Fruit fly (Drosophila melanogaster): ENCODE data around the gene vig2.

- TF ChIP-seq usp (GFP tag; optimal IDR thresholded peaks at IDR 0.05) (no peak), pan (optimal IDR thresholded peaks at IDR 0.05) (no peak), Abd-B (GFP tag; optimal IDR thresholded peaks at IDR 0.05) (no peak), Dfd (GFP tag; optimal IDR thresholded peaks at IDR 0.05) (no peak), br (GFP tag; optimal IDR thresholded peaks at IDR 0.05) (no peak), Sp1 (GFP tag; optimal IDR thresholded peaks at IDR 0.05) (no peak), fru (GFP tag; optimal IDR thresholded peaks at IDR 0.05) (no peak), OdsH (GFP tag; optimal IDR thresholded peaks at IDR 0.05) (no peak), jim (GFP tag; optimal IDR thresholded peaks at IDR 0.05) (no peak)
These were observed 14.6 kb downstream of the vig2 start, which contains the start of gene danr for dm6 chr3R:25137565-25138367.
